Worm (Caenorhabditis elegans): ENCODE results near the gene R11A8.1.

The R11A8.1 gene

ce11 chrIV:10367740-10368246, 10.8 kb upstream of the R11A8.1 start, which contains the start of gene pges-2:
Gene pges-2 (minus strand): TSS chrIV:10367790.
- TF ChIP-seq him-1 (tag; optimal IDR thresholded peaks at IDR 0.05) (no peak), W03F9.2 (tag; optimal IDR thresholded peaks at IDR 0.05) (peak; percentile 44)

DNA sequence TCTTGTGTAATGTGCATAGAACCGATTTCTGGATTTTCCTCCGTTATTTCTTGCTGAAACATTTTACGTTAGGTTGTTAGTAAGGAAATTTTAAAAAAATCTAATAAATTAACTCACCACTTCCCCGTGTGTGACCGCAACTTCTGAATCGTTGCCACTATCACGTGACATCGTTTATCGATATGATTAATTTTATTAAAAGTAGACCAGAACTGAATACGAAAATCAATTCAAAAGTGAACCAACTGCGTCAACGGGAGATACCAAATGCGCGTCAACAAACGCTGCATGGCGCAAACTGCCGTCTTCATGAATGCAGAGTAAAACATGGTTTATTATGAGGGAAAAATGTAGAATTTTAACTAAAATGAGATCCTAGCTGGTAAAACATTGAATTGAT, 9.0 kb upstream of the R11A8.1 start, which contains the start of gene sir-2.1:
TSS of gene sir-2.1 (minus strand) at position 212 of the 400 bp plus-strand sequence.
- TF ChIP-seq W03F9.2 (tag; optimal IDR thresholded peaks at IDR 0.05), result no peak
- TF ChIP-seq him-1 (tag; optimal IDR thresholded peaks at IDR 0.05), result no peak

DNA sequence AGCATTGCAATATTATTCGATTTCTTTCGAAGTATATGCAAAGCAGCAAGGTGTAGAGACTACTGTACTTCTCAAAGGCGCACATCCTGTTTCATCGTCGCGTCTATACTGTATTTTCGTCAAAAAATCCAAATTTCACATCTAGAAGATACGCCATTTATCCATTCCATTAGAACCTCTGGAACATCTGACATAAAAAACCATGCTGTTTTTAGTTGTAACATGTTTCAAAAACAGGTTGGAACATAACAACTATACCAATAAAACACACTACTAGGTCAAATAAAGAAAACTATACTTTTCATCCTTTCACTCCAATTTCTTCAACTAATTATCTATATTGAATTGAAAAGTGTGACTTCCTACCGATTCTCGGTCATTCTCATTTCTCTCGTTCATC, 3.4 kb upstream of the R11A8.1 start, which contains the start of gene ugt-59:
TSS of gene ugt-59 (plus strand) at position 301 of the 400 bp plus-strand sequence.
- TF ChIP-seq dao-5 (tag; optimal IDR thresholded peaks at IDR 0.05) (no peak), W03F9.2 (tag; optimal IDR thresholded peaks at IDR 0.05) (no peak), him-1 (tag; optimal IDR thresholded peaks at IDR 0.05) (no peak)

ce11 chrIV:10357842-10358241, 870 bp upstream of the R11A8.1 start, which contains the start of gene gkow-1:
Gene gkow-1 (plus strand): TSS chrIV:10358142.
- TF ChIP-seq him-1 (tag; optimal IDR thresholded peaks at IDR 0.05), result no peak
- no peak for TF ChIP-seq dao-5 (tag; optimal IDR thresholded peaks at IDR 0.05)
- no peak for TF ChIP-seq W03F9.2 (tag; optimal IDR thresholded peaks at IDR 0.05)

DNA sequence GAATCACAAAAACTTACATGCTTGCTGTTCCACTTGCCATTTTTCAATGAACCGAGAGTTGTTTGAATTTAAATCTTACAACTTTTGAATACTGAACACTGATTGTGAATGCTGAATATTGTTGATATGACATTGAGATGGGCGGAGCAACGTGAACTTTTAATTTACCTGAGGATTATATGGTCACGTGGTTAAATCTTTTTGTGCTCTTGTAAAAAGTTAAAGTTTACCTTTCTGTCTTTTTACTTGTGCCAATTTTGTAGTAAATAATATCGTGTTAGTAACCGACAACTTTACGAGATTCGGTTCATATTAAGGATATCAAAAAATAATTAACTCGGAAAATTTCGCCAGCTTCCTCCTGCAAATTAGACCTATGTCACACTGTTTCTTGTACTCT, 4.7 kb downstream of the R11A8.1 start, which contains the start of gene Y43C5B.2:
TSS of gene Y43C5B.2 (minus strand) at position 101 of the 400 bp plus-strand sequence.
- no peak for TF ChIP-seq him-1 (tag; optimal IDR thresholded peaks at IDR 0.05)
- no peak for TF ChIP-seq dao-5 (tag; optimal IDR thresholded peaks at IDR 0.05)
- TF ChIP-seq W03F9.2 (tag; optimal IDR thresholded peaks at IDR 0.05), result no peak

ce11 chrIV:10349871-10350640, 6.9 kb downstream of the R11A8.1 start, which contains the start of the genes unc-43 and Y43C5B.3:
Gene unc-43 (minus strand): TSS chrIV:10350217.
Gene Y43C5B.3 (plus strand): TSS chrIV:10350590.
- no peak for TF ChIP-seq dao-5 (tag; optimal IDR thresholded peaks at IDR 0.05)
- TF ChIP-seq W03F9.2 (tag; optimal IDR thresholded peaks at IDR 0.05), result no peak
- no peak for TF ChIP-seq him-1 (tag; optimal IDR thresholded peaks at IDR 0.05)

DNA sequence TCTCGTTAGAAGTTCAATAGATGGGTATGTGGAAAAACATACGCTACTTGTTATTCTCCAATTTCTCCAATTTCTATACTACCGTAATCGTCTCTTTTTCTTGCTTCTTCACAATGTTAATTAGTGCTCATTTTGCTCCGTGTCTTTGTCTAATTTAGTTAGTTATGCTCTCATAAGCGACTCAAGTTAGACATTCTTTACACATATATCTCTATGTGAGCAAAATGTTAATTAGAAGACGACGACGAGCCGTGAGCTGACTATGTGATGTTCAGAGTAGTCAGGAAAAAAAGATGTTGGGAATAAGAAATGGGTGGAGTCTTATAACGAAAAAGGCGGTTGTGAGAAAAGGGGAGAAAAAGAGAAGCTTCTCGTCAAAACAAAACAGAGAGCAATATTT, 9.4 kb downstream of the R11A8.1 start:
- TF ChIP-seq dao-5 (tag; optimal IDR thresholded peaks at IDR 0.05), result no peak
- TF ChIP-seq him-1 (tag; optimal IDR thresholded peaks at IDR 0.05), result no peak
- no peak for TF ChIP-seq W03F9.2 (tag; optimal IDR thresholded peaks at IDR 0.05)

DNA sequence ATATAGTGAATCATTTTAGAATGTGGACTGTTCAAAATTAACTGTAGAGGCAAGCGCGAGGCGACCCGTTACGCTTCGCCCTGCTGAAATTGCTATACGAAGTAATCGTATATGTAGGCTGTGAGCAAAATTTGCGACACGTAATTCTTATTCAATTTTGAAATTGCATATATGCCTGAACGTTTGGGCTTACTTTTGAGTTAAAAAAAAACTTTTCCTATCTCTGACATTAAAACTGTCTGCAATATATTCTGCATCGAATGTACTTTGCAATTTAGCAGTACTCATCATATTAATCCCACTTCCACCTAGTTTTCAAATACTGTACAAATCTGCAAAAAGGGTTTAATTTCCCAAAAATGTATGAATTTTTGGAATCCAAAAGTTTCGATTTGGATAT, 10.0 kb downstream of the R11A8.1 start:
- TF ChIP-seq W03F9.2 (tag; optimal IDR thresholded peaks at IDR 0.05) (no peak), dao-5 (tag; optimal IDR thresholded peaks at IDR 0.05) (no peak), him-1 (tag; optimal IDR thresholded peaks at IDR 0.05) (no peak)

ce11 chrIV:10345990-10346389, 11.0 kb downstream of the R11A8.1 start:
- TF ChIP-seq him-1 (tag; optimal IDR thresholded peaks at IDR 0.05) (peak; percentile 32), W03F9.2 (tag; optimal IDR thresholded peaks at IDR 0.05) (peak; percentile 7), dao-5 (tag; optimal IDR thresholded peaks at IDR 0.05) (no peak)

DNA sequence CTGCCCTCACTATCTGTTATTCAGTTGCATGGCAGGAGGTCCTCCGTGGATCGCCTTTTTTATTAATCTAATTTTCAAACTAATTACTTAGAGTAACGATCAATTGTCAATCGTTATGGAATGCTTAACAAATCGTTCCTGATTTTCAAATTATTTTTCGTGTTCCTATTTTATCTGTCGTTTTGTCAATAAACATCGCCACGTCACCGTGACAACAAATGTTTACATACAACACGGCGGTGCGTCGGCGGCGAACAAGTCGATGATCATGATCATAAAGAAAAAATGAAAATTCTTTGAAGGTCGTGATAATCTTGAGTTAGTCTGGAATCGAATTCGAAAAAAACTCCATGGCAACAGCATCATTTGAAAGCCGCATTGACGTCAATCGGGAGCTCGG, 11.5 kb downstream of the R11A8.1 start:
- no peak for TF ChIP-seq dao-5 (tag; optimal IDR thresholded peaks at IDR 0.05)
- TF ChIP-seq him-1 (tag; optimal IDR thresholded peaks at IDR 0.05), result no peak

DNA sequence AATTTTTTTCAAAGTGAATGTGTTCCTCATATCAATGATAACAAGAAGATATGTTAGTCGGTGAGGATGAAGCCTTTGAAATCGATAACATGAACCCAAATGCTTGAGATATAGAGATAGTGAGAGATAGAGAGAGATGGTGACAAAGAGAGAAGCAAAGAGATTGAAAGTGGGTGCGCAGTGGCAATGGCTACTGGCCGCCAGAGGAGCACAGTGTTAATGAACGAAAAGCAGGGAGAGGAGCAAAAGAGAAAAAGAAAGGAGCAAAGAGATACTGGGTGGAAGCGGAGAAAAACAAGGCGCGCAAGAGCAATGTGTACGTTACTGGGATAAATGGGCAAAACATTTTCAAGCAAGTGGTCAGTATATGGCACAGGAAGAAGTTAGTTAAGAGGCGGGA, 12.4 kb downstream of the R11A8.1 start:
- TF ChIP-seq him-1 (tag; optimal IDR thresholded peaks at IDR 0.05), result peak; percentile 1
- no peak for TF ChIP-seq dao-5 (tag; optimal IDR thresholded peaks at IDR 0.05)

DNA sequence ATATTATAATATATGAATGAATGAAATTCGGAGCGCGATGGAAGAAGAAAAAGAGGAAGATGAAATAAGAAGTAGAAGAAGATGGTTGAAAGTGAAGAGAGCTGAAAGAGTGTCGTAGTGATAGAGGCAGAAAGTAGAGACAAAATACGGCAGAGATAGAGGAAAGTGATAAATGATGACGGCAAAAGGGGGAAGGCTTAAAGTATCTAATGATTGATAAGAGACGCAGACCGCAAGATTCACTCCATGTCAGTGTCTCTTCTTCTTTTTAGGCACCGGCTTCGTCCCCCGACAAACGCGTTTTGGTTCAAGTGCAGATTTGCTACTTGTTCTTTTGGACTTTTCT, 14.6 kb downstream of the R11A8.1 start:
- TF ChIP-seq W03F9.2 (tag; optimal IDR thresholded peaks at IDR 0.05) (peak; percentile 27), him-1 (tag; optimal IDR thresholded peaks at IDR 0.05) (no peak), dao-5 (tag; optimal IDR thresholded peaks at IDR 0.05) (no peak)

DNA sequence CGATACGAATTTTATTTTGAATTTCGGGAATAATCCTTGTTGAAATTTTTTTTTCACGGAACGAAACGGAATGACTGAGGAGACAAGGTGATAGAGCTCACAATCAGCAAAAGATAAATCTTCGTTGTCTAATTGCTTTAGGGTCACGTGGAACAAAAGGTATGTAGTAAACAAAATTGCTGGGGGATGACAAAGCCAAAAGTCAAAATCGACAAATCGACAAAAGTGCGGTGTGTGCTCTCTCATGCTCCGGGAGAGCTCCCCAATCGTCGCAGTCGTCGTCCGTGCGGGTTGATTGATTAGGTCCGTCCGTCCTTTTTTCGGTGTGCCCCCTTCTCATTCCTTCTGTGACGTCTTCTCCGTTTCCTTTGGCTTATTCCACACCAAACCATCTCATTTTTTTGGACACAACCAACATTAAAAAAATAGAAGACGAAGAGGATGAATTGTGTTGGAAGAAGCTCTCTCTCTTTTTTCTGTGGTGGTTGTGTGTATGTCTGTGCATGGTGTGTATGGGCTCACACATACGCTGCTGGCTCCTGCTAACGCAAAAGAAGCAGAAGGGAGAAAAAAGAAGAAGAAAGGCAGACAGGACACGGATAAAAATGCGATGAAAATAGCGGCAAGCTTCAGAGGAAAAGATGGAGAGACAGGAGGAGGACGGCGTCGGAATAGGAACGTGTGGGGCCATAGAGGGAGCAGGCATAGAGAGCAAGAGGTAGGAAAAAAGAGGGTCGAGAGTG, 15.2 kb downstream of the R11A8.1 start:
- TF ChIP-seq dao-5 (tag; optimal IDR thresholded peaks at IDR 0.05) (no peak), W03F9.2 (tag; optimal IDR thresholded peaks at IDR 0.05) (no peak), him-1 (tag; optimal IDR thresholded peaks at IDR 0.05) (peak; percentile 9)

DNA sequence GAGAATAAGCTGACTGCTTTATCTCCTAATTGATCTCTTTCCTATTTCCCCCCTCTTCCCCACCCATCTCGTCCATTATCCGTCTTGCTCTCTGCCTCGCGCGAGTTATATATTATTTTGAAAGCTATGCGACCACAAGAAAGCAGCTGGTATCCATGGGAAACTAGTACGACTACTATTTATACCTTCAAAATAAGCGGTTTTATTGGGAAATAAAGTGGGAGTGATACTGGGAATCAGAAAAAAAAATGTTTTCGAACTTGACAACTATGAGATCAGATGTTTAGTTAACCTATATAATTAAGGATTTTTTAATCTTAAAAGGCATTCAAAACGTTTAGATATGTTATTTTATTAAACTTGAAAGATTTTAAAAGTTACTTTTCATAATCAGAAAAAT, 17.3 kb downstream of the R11A8.1 start:
- TF ChIP-seq dao-5 (tag; optimal IDR thresholded peaks at IDR 0.05) (no peak), him-1 (tag; optimal IDR thresholded peaks at IDR 0.05) (no peak), W03F9.2 (tag; optimal IDR thresholded peaks at IDR 0.05) (no peak)

Measured in whole organism, L4/young adult.